ENCODE assay signal across 2 worm cellular contexts in genomic region chrIII:9109172-9109571, ce11.
A peak's percentile ranks its signal among the peaks of the same experiment; 100 is the strongest.
TF ChIP-seq lines count a peak whose summit lies in the region.

cya-1 (minus strand) TSS chrIII:9109272.

TF ChIP-seq in whole organism, mixed stage, embryonic, 35 proteins besides CTCF, POLR2A, EP300 and RAD21:
- peak; percentile 28 for TF ChIP-seq ceh-39 (tag; optimal IDR thresholded peaks at IDR 0.05; lab: Kevin White, UChicago)
- no peak for TF ChIP-seq nhr-12 (tag; optimal IDR thresholded peaks at IDR 0.05; lab: Kevin White, UChicago)

TF ChIP-seq in whole organism, young adult, 124 proteins besides CTCF, POLR2A, EP300 and RAD21:
- TF ChIP-seq ceh-40 (GFP tag; IDR thresholded peaks at IDR 0.05; lab: Robert Waterston, UW) (no peak), madf-6 (GFP tag; IDR thresholded peaks at IDR 0.05; lab: Robert Waterston, UW) (peak; percentile 8; the same call in 1 of the 2 replicates)
TF ChIP-seq in whole organism, young adult: peak in this region for 1.
